Fruit fly (Drosophila melanogaster) whole organism, embryonic: ENCODE results near the gene bun.

Experiments
- Bgb ChIP-seq: fragments of 200-800 bp; sonication (Bioruptor generic); IDR thresholded peaks from 2 replicates; pipeline ENCODE4 v1.3.6; 2022; ENCODE audit warnings: missing biosample characterization, missing genetic modification characterization; ENCODE audit not compliant: partially characterized antibody
- BtbVII ChIP-seq: fragments of 200-800 bp; sonication (Bioruptor generic); optimal IDR thresholded peaks from 3 replicates; lab custom pipeline; 2017; ENCODE audit warnings: missing biosample characterization, mild to moderate bottlenecking, missing genetic modification characterization
- CG10147 ChIP-seq: fragments of 200-800 bp; sonication (Bioruptor generic); optimal IDR thresholded peaks from 2 replicates; lab custom pipeline; 2019; ENCODE audit warnings: missing biosample characterization, mild to moderate bottlenecking, missing genetic modification characterization, moderate library complexity
- CG1024 ChIP-seq: fragments of 200-800 bp; sonication (Bioruptor generic); IDR thresholded peaks from 2 replicates; pipeline ENCODE4 v1.3.6; 2022; ENCODE audit warnings: missing biosample characterization, missing genetic modification characterization
- CG10274 ChIP-seq: fragments of 200-800 bp; sonication (Bioruptor generic); optimal IDR thresholded peaks from 3 replicates; lab custom pipeline; 2017; ENCODE audit warnings: missing biosample characterization, mild to moderate bottlenecking, missing genetic modification characterization
- CG10462 ChIP-seq: fragments of 200-800 bp; sonication (Bioruptor generic); optimal IDR thresholded peaks from 2 replicates; lab custom pipeline; 2016; ENCODE audit warnings: missing biosample characterization, missing genetic modification characterization
- CG11085 ChIP-seq: fragments of 200-800 bp; sonication (Bioruptor generic); IDR thresholded peaks from 2 replicates; pipeline ENCODE4 v1.3.6; 2022; ENCODE audit warnings: missing biosample characterization, missing genetic modification characterization
- CG11093 ChIP-seq: fragments of 200-800 bp; sonication (Bioruptor generic); IDR thresholded peaks from 3 replicates; pipeline ENCODE4 v1.3.6; 2022; ENCODE audit warnings: missing biosample characterization, missing genetic modification characterization
- CG14965 ChIP-seq: fragments of 200-800 bp; sonication (Bioruptor generic); optimal IDR thresholded peaks from 2 replicates; lab custom pipeline; 2016; ENCODE audit warnings: missing biosample characterization, missing genetic modification characterization, borderline replicate concordance
- CG1529 ChIP-seq: fragments of 200-800 bp; sonication (Bioruptor generic); optimal IDR thresholded peaks from 3 replicates; lab custom pipeline; 2018; ENCODE audit warnings: missing biosample characterization, missing genetic modification characterization
- CG15514 ChIP-seq: fragments of 200-800 bp; sonication (Bioruptor generic); optimal IDR thresholded peaks from 3 replicates; lab custom pipeline; 2017; ENCODE audit warnings: missing biosample characterization, missing genetic modification characterization, mild to moderate bottlenecking, moderate library complexity, missing genetic modification reagents
- CG15696 ChIP-seq: fragments of 200-800 bp; sonication (Bioruptor generic); optimal IDR thresholded peaks from 2 replicates; lab custom pipeline; 2019; ENCODE audit warnings: missing biosample characterization, mild to moderate bottlenecking, missing genetic modification characterization, moderate library complexity
- CG16863 ChIP-seq: fragments of 200-800 bp; sonication (Bioruptor generic); optimal IDR thresholded peaks from 3 replicates; lab custom pipeline; 2016; ENCODE audit warnings: missing biosample characterization, missing genetic modification characterization
- CG32532 ChIP-seq: fragments of 200-800 bp; sonication (Bioruptor generic); IDR thresholded peaks from 2 replicates; pipeline ENCODE4 v1.3.6; 2022; ENCODE audit warnings: missing biosample characterization, missing genetic modification characterization
- CG33557 ChIP-seq: fragments of 200-800 bp; sonication (Bioruptor generic); optimal IDR thresholded peaks from 2 replicates; lab custom pipeline; 2019; ENCODE audit warnings: missing biosample characterization, mild to moderate bottlenecking, missing genetic modification characterization, moderate library complexity
- CG42726 ChIP-seq: fragments of 200-800 bp; sonication (Bioruptor generic); IDR thresholded peaks from 2 replicates; pipeline ENCODE4 v1.3.6; 2022; ENCODE audit warnings: missing biosample characterization, missing genetic modification characterization; ENCODE audit not compliant: partially characterized antibody
- CG4328 ChIP-seq: fragments of 200-800 bp; sonication (Bioruptor generic); optimal IDR thresholded peaks from 3 replicates; lab custom pipeline; 2017; ENCODE audit warnings: missing biosample characterization, missing genetic modification reagents, missing genetic modification characterization
- CG4360 ChIP-seq: fragments of 200-800 bp; sonication (Bioruptor generic); IDR thresholded peaks from 2 replicates; pipeline ENCODE4 v1.3.6; 2022; ENCODE audit warnings: missing biosample characterization, missing genetic modification characterization
- CG4707 ChIP-seq: fragments of 200-800 bp; sonication (Bioruptor generic); optimal IDR thresholded peaks from 2 replicates; lab custom pipeline; 2018; ENCODE audit warnings: missing biosample characterization, mild to moderate bottlenecking, missing genetic modification characterization, moderate library complexity
- CG6683 ChIP-seq: fragments of 200-800 bp; sonication (Bioruptor generic); optimal IDR thresholded peaks from 2 replicates; lab custom pipeline; 2017; ENCODE audit warnings: missing biosample characterization, mild to moderate bottlenecking, missing genetic modification characterization, missing genetic modification reagents
- CG6765 ChIP-seq: fragments of 200-800 bp; sonication (Bioruptor generic); optimal IDR thresholded peaks from 3 replicates; lab custom pipeline; 2017; ENCODE audit warnings: missing biosample characterization, mild to moderate bottlenecking, missing genetic modification characterization
- CG7357 ChIP-seq: fragments of 200-800 bp; sonication (Bioruptor generic); IDR thresholded peaks from 3 replicates; pipeline ENCODE4 v1.3.6; 2022; ENCODE audit warnings: missing biosample characterization, missing genetic modification characterization
- CG8924 ChIP-seq: fragments of 200-800 bp; optimal IDR thresholded peaks from 3 replicates; lab custom pipeline; 2019; ENCODE audit warnings: missing biosample characterization, mild to moderate bottlenecking, missing genetic modification characterization, moderate library complexity
- CG9797 ChIP-seq: fragments of 200-800 bp; sonication (Bioruptor generic); optimal IDR thresholded peaks from 3 replicates; lab custom pipeline; 2018; ENCODE audit warnings: missing biosample characterization, mild to moderate bottlenecking, missing genetic modification characterization
- Gsc ChIP-seq: fragments of 200-800 bp; sonication (Bioruptor generic); IDR thresholded peaks from 2 replicates; pipeline ENCODE4 v1.3.6; 2022; ENCODE audit warnings: missing biosample characterization, missing genetic modification characterization
- Gug ChIP-seq: fragments of 200-800 bp; sonication (Bioruptor generic); IDR thresholded peaks from 4 replicates; pipeline ENCODE4 v1.3.6; 2022; ENCODE audit warnings: missing biosample characterization, missing genetic modification characterization
- HmgZ ChIP-seq: fragments of 200-800 bp; sonication (Bioruptor generic); optimal IDR thresholded peaks from 2 replicates; lab custom pipeline; 2018; ENCODE audit warnings: missing biosample characterization, mild to moderate bottlenecking, missing genetic modification characterization
- Hmx ChIP-seq: fragments of 200-800 bp; sonication (Bioruptor generic); optimal IDR thresholded peaks from 2 replicates; lab custom pipeline; 2016; ENCODE audit warnings: missing biosample characterization, missing genetic modification characterization
- Poxn ChIP-seq: fragments of 200-800 bp; sonication (Bioruptor generic); IDR thresholded peaks from 2 replicates; pipeline ENCODE4 v1.3.6; 2022; ENCODE audit warnings: missing biosample characterization, missing genetic modification characterization
- Trl ChIP-seq, 3 experiments: fragments of >200 bp in 2 of 3; fragments of 200-800 bp in 1 of 3; sonication (Bioruptor generic) in 1 of 3; optimal IDR thresholded peaks; 2 replicates in 1 of 3; 3 replicates in 2 of 3; lab custom pipeline; 2016 to 2017; ENCODE audit warnings: missing biosample characterization in 1 of 3, missing genetic modification characterization in 1 of 3
- YL-1 ChIP-seq: fragments of 200-800 bp; sonication (Bioruptor generic); optimal IDR thresholded peaks from 3 replicates; lab custom pipeline; 2017; ENCODE audit warnings: missing biosample characterization, mild to moderate bottlenecking, missing genetic modification characterization
- abd-A ChIP-seq: fragments of 200-800 bp; sonication (Bioruptor generic); optimal IDR thresholded peaks from 3 replicates; lab custom pipeline; 2019; ENCODE audit warnings: missing biosample characterization, mild to moderate bottlenecking, missing genetic modification characterization, moderate library complexity
- al ChIP-seq: fragments of 200-800 bp; sonication (Bioruptor generic); IDR thresholded peaks from 2 replicates; pipeline ENCODE4 v1.3.6; 2022; ENCODE audit warnings: missing biosample characterization, missing genetic modification characterization
- bsh ChIP-seq, 2 experiments: fragments of 200-800 bp; sonication (Bioruptor generic); optimal IDR thresholded peaks; 2 replicates each; lab custom pipeline; 2017 to 2018; ENCODE audit warnings: mild to moderate bottlenecking in 2 of 2, missing biosample characterization in 2 of 2, missing genetic modification characterization in 2 of 2, moderate library complexity in 1 of 2
- cato ChIP-seq: fragments of 200-800 bp; sonication (Bioruptor generic); optimal IDR thresholded peaks from 2 replicates; lab custom pipeline; 2016; ENCODE audit warnings: missing biosample characterization, missing genetic modification characterization, borderline replicate concordance
- crol ChIP-seq: fragments of 200-800 bp; sonication (Bioruptor generic); IDR thresholded peaks from 2 replicates; pipeline ENCODE4 v1.3.6; 2022; ENCODE audit warnings: missing biosample characterization, missing genetic modification characterization
- gem ChIP-seq: fragments of 200-800 bp; sonication (Bioruptor generic); optimal IDR thresholded peaks from 2 replicates; lab custom pipeline; 2019; ENCODE audit warnings: missing biosample characterization, mild to moderate bottlenecking, missing genetic modification characterization, moderate library complexity
- inv ChIP-seq: fragments of 200-800 bp; sonication (Bioruptor generic); IDR thresholded peaks from 2 replicates; pipeline ENCODE4 v1.3.6; 2022; ENCODE audit warnings: missing biosample characterization, missing genetic modification characterization; ENCODE audit not compliant: partially characterized antibody
- lab ChIP-seq: fragments of 200-800 bp; sonication (Bioruptor generic); optimal IDR thresholded peaks from 3 replicates; lab custom pipeline; 2017; ENCODE audit warnings: missing biosample characterization, missing genetic modification characterization, mild to moderate bottlenecking, moderate library complexity, missing genetic modification reagents
- mirr ChIP-seq: fragments of 200-800 bp; sonication (Bioruptor generic); optimal IDR thresholded peaks from 3 replicates; lab custom pipeline; 2018; ENCODE audit warnings: missing biosample characterization, mild to moderate bottlenecking, missing genetic modification characterization
- peb ChIP-seq: fragments of 200-800 bp; sonication (Bioruptor generic); IDR thresholded peaks from 2 replicates; pipeline ENCODE4 v1.3.6; 2022; ENCODE audit warnings: missing biosample characterization, missing genetic modification characterization
- pzg ChIP-seq: fragments of 200-800 bp; sonication (Bioruptor generic); optimal IDR thresholded peaks from 3 replicates; lab custom pipeline; 2018; ENCODE audit warnings: missing biosample characterization, mild to moderate bottlenecking, missing genetic modification characterization, moderate library complexity
- salm ChIP-seq: fragments of 200-800 bp; sonication (Bioruptor generic); optimal IDR thresholded peaks from 2 replicates; lab custom pipeline; 2018; ENCODE audit warnings: missing biosample characterization, mild to moderate bottlenecking, missing genetic modification characterization
- sens-2 ChIP-seq: fragments of 200-800 bp; sonication (Bioruptor generic); IDR thresholded peaks from 2 replicates; pipeline ENCODE4 v1.3.6; 2022; ENCODE audit warnings: missing biosample characterization, missing genetic modification characterization
- seq ChIP-seq: fragments of 200-800 bp; sonication (Bioruptor generic); IDR thresholded peaks from 2 replicates; pipeline ENCODE4 v1.3.6; 2022; ENCODE audit warnings: missing biosample characterization, missing genetic modification characterization
- shn ChIP-seq: fragments of 200-800 bp; sonication (Bioruptor generic); optimal IDR thresholded peaks from 3 replicates; lab custom pipeline; 2016; ENCODE audit warnings: missing biosample characterization, missing genetic modification characterization
- sna ChIP-seq: fragments of 200-800 bp; sonication (Bioruptor generic); IDR thresholded peaks from 2 replicates; pipeline ENCODE4 v1.3.6; 2022; ENCODE audit warnings: missing biosample characterization, missing genetic modification characterization; ENCODE audit not compliant: partially characterized antibody
- ssp ChIP-seq: fragments of 200-800 bp; sonication (Bioruptor generic); IDR thresholded peaks from 2 replicates; pipeline ENCODE4 v1.3.6; 2022; ENCODE audit warnings: missing biosample characterization, missing genetic modification characterization
- unc-4 ChIP-seq: fragments of 200-800 bp; sonication (Bioruptor generic); IDR thresholded peaks from 2 replicates; pipeline ENCODE4 v1.3.6; 2022; ENCODE audit warnings: missing biosample characterization, missing genetic modification characterization; ENCODE audit not compliant: partially characterized antibody
- vvl ChIP-seq: fragments of 200-800 bp; sonication (Bioruptor generic); IDR thresholded peaks from 2 replicates; pipeline ENCODE4 v1.3.6; 2022; ENCODE audit warnings: missing biosample characterization, missing genetic modification characterization

The bun gene

dm6 chr2L:12457201-12457600 is 89.2 kb downstream of the bun start (continued):
- TF ChIP-seq CG11093 (no peak), CG7357 (GFP tag; lab: Robert Waterston, UW) (no peak), bsh (GFP tag; optimal IDR thresholded peaks at IDR 0.05; lab: Kevin White, UChicago) (peak in 1 of 2 experiments; percentile 1), inv (GFP tag; lab: Robert Waterston, UW) (no peak), CG32532 (GFP tag; lab: Robert Waterston, UW) (no peak), CG1024 (no peak), CG15696 (tag; lab: Kevin White, UChicago) (peak; percentile 18), CG16863 (GFP tag; lab: Kevin White, UChicago) (no peak), Gug (GFP tag; lab: Robert Waterston, UW) (no peak), al (GFP tag; lab: Robert Waterston, UW) (no peak), CG4707 (GFP tag; lab: Kevin White, UChicago) (peak; percentile 1), CG10274 (GFP tag; lab: Kevin White, UChicago) (no peak), lab (GFP tag; lab: Kevin White, UChicago) (peak; percentile 22), seq (GFP tag; lab: Robert Waterston, UW) (no peak), sna (GFP tag; lab: Robert Waterston, UW) (no peak), BtbVII (GFP tag; lab: Kevin White, UChicago) (no peak), CG4360 (GFP tag; lab: Robert Waterston, UW) (peak; percentile 67), Poxn (GFP tag; lab: Robert Waterston, UW) (no peak), CG1529 (GFP tag; lab: Kevin White, UChicago) (no peak), unc-4 (GFP tag; lab: Robert Waterston, UW) (no peak; the same call in 1 of the 2 replicates), CG8924 (tag; lab: Kevin White, UChicago) (peak; percentile 48), shn (GFP tag; lab: Kevin White, UChicago) (no peak), CG4328 (GFP tag; lab: Kevin White, UChicago) (peak; percentile 8), CG9797 (GFP tag; lab: Kevin White, UChicago) (no peak), CG6683 (GFP tag; lab: Kevin White, UChicago) (no peak), gem (no peak), cato (GFP tag; lab: Kevin White, UChicago) (no peak), Bgb (GFP tag; lab: Robert Waterston, UW) (no peak), ssp (no peak), abd-A (no peak), Gsc (GFP tag; lab: Robert Waterston, UW) (no peak), CG15514 (no peak), YL-1 (GFP tag; lab: Kevin White, UChicago) (no peak), Trl (optimal IDR thresholded peaks at IDR 0.05; lab: Kevin White, UChicago) (no peak), Trl (GFP tag; optimal IDR thresholded peaks at IDR 0.05; lab: Kevin White, UChicago) (no peak), mirr (GFP tag; lab: Kevin White, UChicago) (peak; percentile 11), HmgZ (no peak), salm (no peak), CG10462 (GFP tag; lab: Kevin White, UChicago) (no peak), CG11085 (no peak), pzg (GFP tag; lab: Kevin White, UChicago) (no peak), peb (no peak), crol (GFP tag; lab: Robert Waterston, UW) (no peak), CG33557 (GFP tag; lab: Kevin White, UChicago) (peak; percentile 42), sens-2 (GFP tag; lab: Robert Waterston, UW) (no peak), CG10147 (no peak), CG42726 (GFP tag; lab: Robert Waterston, UW) (no peak), vvl (peak; percentile 58; the same call in 1 of the 2 replicates), Hmx (GFP tag; lab: Kevin White, UChicago) (no peak), CG14965 (GFP tag; lab: Kevin White, UChicago) (no peak), CG6765 (GFP tag; lab: Kevin White, UChicago) (no peak)
